Fruit fly (Drosophila melanogaster): ENCODE data around the gene CG17186.

The CG17186 gene

DNA sequence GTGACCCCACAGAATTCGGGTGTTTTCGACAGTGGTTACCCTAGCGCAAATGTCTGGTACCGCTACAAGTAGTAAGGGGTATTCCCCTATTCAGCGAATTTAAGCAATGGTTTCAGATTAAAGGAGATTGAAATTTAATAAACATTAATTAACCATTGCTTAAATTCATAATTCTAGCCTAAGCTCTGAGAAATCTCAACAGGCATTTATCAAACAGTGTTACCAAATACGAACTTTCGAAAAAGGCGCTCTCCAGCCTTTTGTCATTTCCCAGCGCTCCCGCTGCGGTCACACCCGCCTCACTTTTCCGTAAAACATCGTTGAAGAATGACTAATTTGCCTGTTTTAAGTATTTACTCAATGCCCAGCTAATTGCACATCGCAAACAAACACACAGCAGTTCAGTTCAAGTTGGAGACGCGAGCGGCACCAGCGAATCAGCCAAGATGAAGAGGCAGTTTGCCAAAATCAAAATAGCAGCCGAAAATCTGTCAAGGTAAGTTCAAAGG is 27.6 kb upstream of the CG17186 start, which contains the start of the genes Surf6 and RhoGAP92B (continued):
- TF ChIP-seq CG4707 (GFP tag; optimal IDR thresholded peaks at IDR 0.05) (no peak), h (optimal IDR thresholded peaks at IDR 0.05) (no peak), hbn (GFP tag; IDR thresholded peaks at IDR 0.05; ENCODE audit: partially characterized antibody) (0 out of 2 replicates have a peak, but pooled peaks have one; percentile 18), D (optimal IDR thresholded peaks at IDR 0.05) (no peak), D (GFP tag; optimal IDR thresholded peaks at IDR 0.05) (peak; percentile 31), Deaf1 (tag; optimal IDR thresholded peaks at IDR 0.05) (peak; percentile 41), BEAF-32 (GFP tag; optimal IDR thresholded peaks at IDR 0.05) (peak; percentile 60), CG12071 (GFP tag; optimal IDR thresholded peaks at IDR 0.05) (peak; percentile 22), CG7987 (GFP tag; optimal IDR thresholded peaks at IDR 0.05) (peak; percentile 35), CG9797 (GFP tag; optimal IDR thresholded peaks at IDR 0.05) (peak; percentile 94), dmrt99B (tag; optimal IDR thresholded peaks at IDR 0.05) (peak; percentile 51), CG6689 (GFP tag; IDR thresholded peaks at IDR 0.05) (peak; percentile 57), CG6654 (GFP tag; optimal IDR thresholded peaks at IDR 0.05) (no peak), CG8924 (tag; optimal IDR thresholded peaks at IDR 0.05) (peak; percentile 70), stwl (tag; optimal IDR thresholded peaks at IDR 0.05) (peak; percentile 89), CG12769 (tag; optimal IDR thresholded peaks at IDR 0.05) (peak; percentile 22), zen (tag; optimal IDR thresholded peaks at IDR 0.05) (peak; percentile 53), Adf1 (GFP tag; IDR thresholded peaks at IDR 0.05) (peak; percentile 52), nom (GFP tag; optimal IDR thresholded peaks at IDR 0.05) (peak; percentile 78), exex (tag; optimal IDR thresholded peaks at IDR 0.05) (peak; percentile 40), sens (GFP tag) (peak; percentile 96), chm (GFP tag; IDR thresholded peaks at IDR 0.05) (no peak; the same call in 1 of the 2 replicates), CG12155 (GFP tag; optimal IDR thresholded peaks at IDR 0.05) (peak; percentile 56), cad (GFP tag; optimal IDR thresholded peaks at IDR 0.05) (no peak), eve (GFP tag; optimal IDR thresholded peaks at IDR 0.05) (no peak), CG1832 (GFP tag; optimal IDR thresholded peaks at IDR 0.05) (no peak), repo (GFP tag; optimal IDR thresholded peaks at IDR 0.05) (peak; percentile 34), nau (GFP tag; optimal IDR thresholded peaks at IDR 0.05) (peak; percentile 77), Tbp (GFP tag; optimal IDR thresholded peaks at IDR 0.05) (peak; percentile 10), croc (GFP tag; conservative IDR thresholded peaks at IDR 0.05) (no peak), HHEX (GFP tag; optimal IDR thresholded peaks at IDR 0.05) (peak; percentile 58), unc-4 (GFP tag; IDR thresholded peaks at IDR 0.05; ENCODE audit: partially characterized antibody) (peak; percentile 45; the same call in 1 of the 2 replicates), Ssrp (tag; optimal IDR thresholded peaks at IDR 0.05) (peak; percentile 46), Elba2 (GFP tag; optimal IDR thresholded peaks at IDR 0.05) (peak; percentile 43), CG12219 (GFP tag; optimal IDR thresholded peaks at IDR 0.05) (peak; percentile 10), CG1792 (GFP tag; optimal IDR thresholded peaks at IDR 0.05) (peak; percentile 3), TFAM (GFP tag; optimal IDR thresholded peaks at IDR 0.05) (no peak), eyg (GFP tag; optimal IDR thresholded peaks at IDR 0.05) (peak; percentile 43), vvl (GFP tag; IDR thresholded peaks at IDR 0.05) (peak; percentile 62), Scr (GFP tag; IDR thresholded peaks at IDR 0.05; ENCODE audit: partially characterized antibody) (peak; percentile 58; the same call in 1 of the 2 replicates), CG6683 (GFP tag; optimal IDR thresholded peaks at IDR 0.05) (peak; percentile 20), CG10543 (GFP tag; optimal IDR thresholded peaks at IDR 0.05) (peak; percentile 82), chn (GFP tag; optimal IDR thresholded peaks at IDR 0.05) (peak; percentile 56), tx (GFP tag; optimal IDR thresholded peaks at IDR 0.05) (peak; percentile 19), CG4617 (GFP tag; optimal IDR thresholded peaks at IDR 0.05; ENCODE audit: borderline replicate concordance) (peak; percentile 79), CG3726 (GFP tag; IDR thresholded peaks at IDR 0.05) (0 out of 3 replicates have a peak, but pooled peaks have one; percentile 17), Six4 (GFP tag; optimal IDR thresholded peaks at IDR 0.05) (peak; percentile 24), her (GFP tag; optimal IDR thresholded peaks at IDR 0.05) (peak; percentile 63), ash1 (GFP tag; optimal IDR thresholded peaks at IDR 0.05) (no peak), HLH54F (GFP tag; optimal IDR thresholded peaks at IDR 0.05) (peak; percentile 58)

Measured in whole organism, embryonic.